Fruit fly (Drosophila melanogaster) whole organism, prepupa: ENCODE data around the gene CG32213.

ENCODE experiments used
- Blimp-1 ChIP-seq: fragments of 200-800 bp; sonication (Bioruptor generic); optimal IDR thresholded peaks from 3 replicates; lab custom pipeline; 2017; ENCODE audit warnings: missing biosample characterization, missing genetic modification characterization, mild to moderate bottlenecking, moderate library complexity, missing genetic modification reagents
- CG10669 ChIP-seq: fragments of 200-800 bp; sonication (Bioruptor generic); optimal IDR thresholded peaks from 3 replicates; lab custom pipeline; 2018; ENCODE audit warnings: missing biosample characterization, mild to moderate bottlenecking, missing genetic modification characterization, moderate library complexity
- CG11294 ChIP-seq: fragments of 200-800 bp; sonication (Bioruptor generic); IDR thresholded peaks from 2 replicates; pipeline ENCODE4 v1.3.6; 2022; ENCODE audit warnings: missing biosample characterization, missing genetic modification characterization
- CG11902 ChIP-seq: fragments of 200-800 bp; sonication (Bioruptor generic); optimal IDR thresholded peaks from 3 replicates; lab custom pipeline; 2016; ENCODE audit warnings: missing biosample characterization, missing genetic modification characterization
- CG15336 ChIP-seq: fragments of 200-800 bp; sonication (Bioruptor generic); IDR thresholded peaks from 2 replicates; pipeline ENCODE4 v1.3.6; 2022; ENCODE audit warnings: missing biosample characterization, missing genetic modification characterization
- CG1621 ChIP-seq: fragments of 200-800 bp; sonication (Bioruptor generic); optimal IDR thresholded peaks from 3 replicates; lab custom pipeline; 2018; ENCODE audit warnings: missing biosample characterization, mild to moderate bottlenecking, missing genetic modification characterization
- CG31627 ChIP-seq: fragments of 200-800 bp; sonication (Bioruptor generic); optimal IDR thresholded peaks from 3 replicates; lab custom pipeline; 2016; ENCODE audit warnings: missing biosample characterization, missing genetic modification characterization
- CG32006 ChIP-seq: fragments of 200-800 bp; sonication (Bioruptor generic); optimal IDR thresholded peaks from 3 replicates; lab custom pipeline; 2017; ENCODE audit warnings: missing biosample characterization, mild to moderate bottlenecking, missing genetic modification characterization
- CG34406 ChIP-seq: fragments of 200-800 bp; sonication (Bioruptor generic); optimal IDR thresholded peaks from 3 replicates; lab custom pipeline; 2016; ENCODE audit warnings: missing biosample characterization, missing genetic modification characterization
- CG3919 ChIP-seq: fragments of 200-800 bp; sonication (Bioruptor generic); optimal IDR thresholded peaks from 3 replicates; lab custom pipeline; 2016; ENCODE audit warnings: missing biosample characterization, missing genetic modification characterization
- CG4318 ChIP-seq: fragments of 200-800 bp; sonication (Bioruptor generic); optimal IDR thresholded peaks from 3 replicates; lab custom pipeline; 2017; ENCODE audit warnings: missing biosample characterization, mild to moderate bottlenecking, missing genetic modification characterization
- CG6163 ChIP-seq: fragments of 200-800 bp; sonication (Bioruptor generic); IDR thresholded peaks from 3 replicates; pipeline ENCODE4 v1.3.6; 2022; ENCODE audit warnings: missing biosample characterization, missing genetic modification characterization
- CG6276 ChIP-seq: fragments of 200-800 bp; sonication (Bioruptor generic); optimal IDR thresholded peaks from 2 replicates; lab custom pipeline; 2017; ENCODE audit warnings: missing biosample characterization, mild to moderate bottlenecking, missing genetic modification characterization
- CG6792 ChIP-seq: fragments of 200-800 bp; sonication (Bioruptor generic); optimal IDR thresholded peaks from 3 replicates; lab custom pipeline; 2016; ENCODE audit warnings: missing biosample characterization, missing genetic modification characterization
- CG6854 ChIP-seq: fragments of 200-800 bp; sonication (Bioruptor generic); optimal IDR thresholded peaks from 2 replicates; lab custom pipeline; 2017; ENCODE audit warnings: missing biosample characterization, mild to moderate bottlenecking, missing genetic modification characterization
- CG7368 ChIP-seq: fragments of 200-800 bp; sonication (Bioruptor generic); optimal IDR thresholded peaks from 3 replicates; lab custom pipeline; 2016; ENCODE audit warnings: missing biosample characterization, missing genetic modification characterization
- CG8119 ChIP-seq: fragments of 200-800 bp; sonication (Bioruptor generic); IDR thresholded peaks from 3 replicates; pipeline ENCODE4 v1.3.6; 2022; ENCODE audit warnings: missing biosample characterization, missing genetic modification characterization
- CG8319 ChIP-seq: fragments of 200-800 bp; sonication (Bioruptor generic); optimal IDR thresholded peaks from 3 replicates; lab custom pipeline; 2016; ENCODE audit warnings: missing biosample characterization, missing genetic modification characterization
- CG8632 ChIP-seq: fragments of 200-800 bp; sonication (Bioruptor generic); optimal IDR thresholded peaks from 3 replicates; lab custom pipeline; 2016; ENCODE audit warnings: missing biosample characterization, missing genetic modification characterization
- Eip78C ChIP-seq: fragments of 200-800 bp; sonication (Bioruptor generic); peaks from one replicate; lab custom pipeline; 2016; ENCODE audit warnings: missing biosample characterization, missing genetic modification characterization
- Eip93F ChIP-seq: fragments of 200-800 bp; sonication (Bioruptor generic); optimal IDR thresholded peaks from 2 replicates; lab custom pipeline; 2016; ENCODE audit warnings: missing biosample characterization, mild to moderate bottlenecking, missing genetic modification characterization
- Ets21C ChIP-seq: fragments of 200-800 bp; sonication (Bioruptor generic); optimal IDR thresholded peaks from 3 replicates; lab custom pipeline; 2016; ENCODE audit warnings: missing biosample characterization, missing genetic modification characterization
- Gug ChIP-seq: fragments of 200-800 bp; sonication (Bioruptor generic); IDR thresholded peaks from 2 replicates; pipeline ENCODE4 v1.3.6; 2022; ENCODE audit warnings: missing biosample characterization, missing genetic modification characterization
- Hr39 ChIP-seq: fragments of 200-800 bp; sonication (Bioruptor generic); optimal IDR thresholded peaks from 2 replicates; lab custom pipeline; 2016; ENCODE audit warnings: missing biosample characterization, missing genetic modification characterization
- Hr4 ChIP-seq: fragments of 200-800 bp; sonication (Bioruptor generic); optimal IDR thresholded peaks from 3 replicates; lab custom pipeline; 2016; ENCODE audit warnings: missing biosample characterization, missing genetic modification characterization
- Lpt ChIP-seq: fragments of 200-800 bp; sonication (Bioruptor generic); optimal IDR thresholded peaks from 3 replicates; lab custom pipeline; 2016; ENCODE audit warnings: missing biosample characterization, missing genetic modification characterization
- Met ChIP-seq: fragments of 200-800 bp; sonication (Bioruptor generic); optimal IDR thresholded peaks from 3 replicates; lab custom pipeline; 2016; ENCODE audit warnings: missing biosample characterization, missing genetic modification characterization
- Sox102F ChIP-seq: fragments of 200-800 bp; sonication (Bioruptor generic); optimal IDR thresholded peaks from 2 replicates; lab custom pipeline; 2016; ENCODE audit warnings: missing biosample characterization, mild to moderate bottlenecking, missing genetic modification characterization
- Sox14 ChIP-seq: fragments of 200-800 bp; sonication (Bioruptor generic); optimal IDR thresholded peaks from 3 replicates; lab custom pipeline; 2016; ENCODE audit warnings: missing biosample characterization, missing genetic modification characterization
- Sox15 ChIP-seq: fragments of 200-800 bp; sonication (Bioruptor generic); optimal IDR thresholded peaks from 3 replicates; lab custom pipeline; 2016; ENCODE audit warnings: missing biosample characterization, missing genetic modification characterization
- achi ChIP-seq: fragments of 200-800 bp; sonication (Bioruptor generic); optimal IDR thresholded peaks from 3 replicates; lab custom pipeline; 2016; ENCODE audit warnings: missing biosample characterization, missing genetic modification characterization
- acj6 ChIP-seq: fragments of 200-800 bp; sonication (Bioruptor generic); optimal IDR thresholded peaks from 3 replicates; lab custom pipeline; 2016; ENCODE audit warnings: missing biosample characterization, missing genetic modification characterization
- eg ChIP-seq: fragments of 200-800 bp; sonication (Bioruptor generic); IDR thresholded peaks from 3 replicates; pipeline ENCODE4 v1.3.6; 2022; ENCODE audit warnings: missing biosample characterization, missing genetic modification characterization
- fd59A ChIP-seq: fragments of 200-800 bp; sonication (Bioruptor generic); optimal IDR thresholded peaks from 2 replicates; lab custom pipeline; 2017; ENCODE audit warnings: missing biosample characterization, mild to moderate bottlenecking, missing genetic modification characterization, missing genetic modification reagents
- lz ChIP-seq: fragments of 200-800 bp; sonication (Bioruptor generic); optimal IDR thresholded peaks from 3 replicates; lab custom pipeline; 2016; ENCODE audit warnings: missing biosample characterization, missing genetic modification characterization
- net ChIP-seq: fragments of 200-800 bp; sonication (Bioruptor generic); optimal IDR thresholded peaks from 3 replicates; lab custom pipeline; 2016; ENCODE audit warnings: missing biosample characterization, missing genetic modification characterization
- pdm3 ChIP-seq: fragments of 200-800 bp; sonication (Bioruptor generic); optimal IDR thresholded peaks from 3 replicates; lab custom pipeline; 2016; ENCODE audit warnings: missing biosample characterization, missing genetic modification characterization
- ss ChIP-seq, 2 experiments: fragments of 200-800 bp; sonication (Bioruptor generic); optimal IDR thresholded peaks; 2 replicates in 1 of 2; 3 replicates in 1 of 2; lab custom pipeline; 2017 to 2018; ENCODE audit warnings: mild to moderate bottlenecking in 2 of 2, missing biosample characterization in 2 of 2, missing genetic modification characterization in 2 of 2, moderate library complexity in 1 of 2
- svp ChIP-seq: fragments of 200-800 bp; sonication (Bioruptor generic); peaks from one replicate; lab custom pipeline; 2016; ENCODE audit warnings: missing biosample characterization, missing genetic modification characterization

The CG32213 gene

DNA sequence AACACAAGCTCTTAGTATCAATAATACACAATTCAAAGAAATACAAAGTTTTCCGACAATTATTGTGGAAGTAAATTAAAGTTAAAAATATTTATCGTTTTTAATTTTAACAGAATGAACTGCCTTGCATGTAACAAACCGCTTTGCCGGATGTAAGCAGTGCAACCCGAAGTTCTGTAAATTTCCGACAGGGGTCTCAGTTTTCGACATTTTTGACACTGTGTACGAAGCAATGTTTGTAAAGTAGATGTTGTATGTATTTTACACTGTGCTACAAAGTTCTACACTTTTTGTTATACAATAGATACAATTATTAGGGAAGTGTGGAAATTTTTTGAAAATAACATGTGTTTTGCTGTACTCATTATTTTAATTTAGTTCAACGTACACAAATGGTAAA is 40.9 kb downstream of the CG32213 start (continued):
- peak; percentile 85 for TF ChIP-seq CG6163
- peak; percentile 29 for TF ChIP-seq net (GFP tag; lab: Kevin White, UChicago)
- peak; percentile 36 for TF ChIP-seq Met (GFP tag; lab: Kevin White, UChicago)
- TF ChIP-seq CG11902 (GFP tag; lab: Kevin White, UChicago): peak; percentile 63
- TF ChIP-seq Ets21C (GFP tag; lab: Kevin White, UChicago): peak; percentile 27
- TF ChIP-seq CG32006 (GFP tag; lab: Kevin White, UChicago): no peak
- TF ChIP-seq Blimp-1: no peak

DNA sequence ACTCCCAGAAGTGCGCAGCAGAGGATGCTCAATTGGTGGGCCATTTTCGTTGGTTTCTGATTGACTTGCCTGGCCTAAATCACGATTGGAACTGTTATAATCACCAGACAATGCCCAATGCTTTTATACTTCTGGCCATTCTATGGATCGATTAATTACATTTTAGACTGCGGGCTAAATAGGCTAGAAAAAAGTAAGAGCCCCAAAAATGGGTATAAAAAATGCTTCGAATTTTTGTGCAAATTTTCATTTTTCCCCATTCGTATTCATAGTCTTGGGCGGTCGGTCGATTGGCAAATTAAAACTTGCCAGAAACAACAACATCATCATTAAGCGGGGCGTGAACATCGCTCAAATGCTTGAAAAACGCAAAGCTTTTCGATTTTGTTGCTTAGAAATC is 42.6 kb downstream of the CG32213 start, which contains the start of gene Cpr76Ba:
Gene Cpr76Ba, minus strand, starts transcription at position 101 of the 400 bp plus-strand sequence.
- TF ChIP-seq Sox15 (GFP tag; lab: Kevin White, UChicago) (no peak), CG4318 (GFP tag; lab: Kevin White, UChicago) (no peak), achi (GFP tag; lab: Kevin White, UChicago) (no peak), CG7368 (GFP tag; lab: Kevin White, UChicago) (no peak), Eip93F (GFP tag; lab: Kevin White, UChicago) (no peak), CG8632 (no peak), acj6 (GFP tag; lab: Kevin White, UChicago) (no peak), Sox14 (GFP tag; lab: Kevin White, UChicago) (no peak), CG6854 (no peak)
- TF ChIP-seq, all 60 proteins: peak for 0

DNA sequence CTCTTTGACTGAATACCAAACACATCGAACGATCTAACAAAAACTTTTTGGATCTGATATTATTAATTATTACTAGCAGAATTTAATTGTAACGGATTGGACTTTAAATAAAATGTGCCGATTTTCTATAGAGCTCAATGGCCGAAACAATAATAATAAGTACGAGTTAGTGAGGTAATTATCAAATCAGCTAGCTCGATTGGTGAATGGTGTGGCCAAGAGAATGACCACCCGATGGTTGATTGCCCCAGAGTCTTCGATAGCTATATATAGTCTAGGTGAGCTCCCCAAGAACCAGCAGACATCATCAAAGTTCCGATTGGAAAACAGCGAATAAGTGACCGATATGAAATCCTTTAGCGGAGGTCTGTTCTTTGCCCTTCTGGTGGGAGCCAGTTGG is 43.7 kb downstream of the CG32213 start, which contains the start of gene Cpr76Bb:
Gene Cpr76Bb, plus strand, starts transcription at position 301 of the 400 bp plus-strand sequence.
- no peak for TF ChIP-seq CG8319 (GFP tag; lab: Kevin White, UChicago)
- TF ChIP-seq Hr39 (GFP tag; lab: Kevin White, UChicago): no peak
- no peak for TF ChIP-seq Sox102F (GFP tag; lab: Kevin White, UChicago)
- TF ChIP-seq achi (GFP tag; lab: Kevin White, UChicago): no peak
- TF ChIP-seq, all 60 proteins: peak for 0

DNA sequence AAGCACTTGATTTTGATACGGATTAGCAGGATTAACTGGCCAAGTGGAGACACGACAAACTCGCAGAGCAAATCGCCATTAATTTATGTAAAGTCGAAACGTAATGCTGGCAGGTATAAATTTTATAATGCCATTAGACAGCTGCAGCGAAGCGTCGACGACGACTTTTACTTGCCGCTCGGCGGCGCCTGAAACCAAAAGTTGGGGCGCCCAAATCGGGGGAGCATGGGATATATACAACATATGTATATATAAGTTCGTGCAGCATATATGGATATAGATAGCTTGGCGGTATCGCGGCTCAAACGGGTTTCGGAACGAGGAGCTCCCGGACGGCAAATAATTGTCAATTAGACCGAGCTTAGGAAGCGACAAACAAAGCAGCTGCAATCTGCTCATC is 45.0 kb downstream of the CG32213 start, which contains the start of gene Cpr76Bc:
Gene Cpr76Bc, plus strand, starts transcription at position 301 of the 400 bp plus-strand sequence.
- TF ChIP-seq pdm3 (GFP tag; lab: Kevin White, UChicago) (no peak), CG31627 (no peak), CG32006 (GFP tag; lab: Kevin White, UChicago) (no peak), Lpt (GFP tag; lab: Kevin White, UChicago) (peak; percentile 4), CG15336 (GFP tag; lab: Robert Waterston, UW) (peak; percentile 36; the same call in 1 of the 2 replicates), Eip78C (GFP tag; lab: Kevin White, UChicago) (peak; percentile 18), lz (GFP tag; lab: Kevin White, UChicago) (no peak)

DNA sequence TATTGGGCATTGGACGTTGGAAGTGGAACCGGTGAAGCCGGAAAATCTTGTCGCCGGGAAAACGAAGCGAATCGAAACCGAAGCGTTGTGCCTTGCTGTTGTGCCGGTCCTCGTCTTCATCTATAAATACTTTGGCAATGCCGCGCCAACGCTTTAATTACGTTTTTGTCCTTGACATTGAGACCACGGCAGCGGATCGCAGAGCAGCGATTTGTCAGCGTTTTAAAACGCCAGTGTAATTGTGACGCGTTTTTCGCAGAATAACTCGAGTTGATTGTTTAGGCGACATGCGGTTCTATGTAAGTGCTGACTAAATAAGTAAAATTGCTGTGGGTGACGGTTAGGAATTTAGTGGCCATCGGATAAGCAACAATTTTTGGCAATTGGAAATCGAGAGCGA is 45.5 kb downstream of the CG32213 start:
- TF ChIP-seq eg (GFP tag; lab: Robert Waterston, UW): 0 out of 3 replicates have a peak, but pooled peaks have one; percentile 29
- TF ChIP-seq Lpt (GFP tag; lab: Kevin White, UChicago): no peak

DNA sequence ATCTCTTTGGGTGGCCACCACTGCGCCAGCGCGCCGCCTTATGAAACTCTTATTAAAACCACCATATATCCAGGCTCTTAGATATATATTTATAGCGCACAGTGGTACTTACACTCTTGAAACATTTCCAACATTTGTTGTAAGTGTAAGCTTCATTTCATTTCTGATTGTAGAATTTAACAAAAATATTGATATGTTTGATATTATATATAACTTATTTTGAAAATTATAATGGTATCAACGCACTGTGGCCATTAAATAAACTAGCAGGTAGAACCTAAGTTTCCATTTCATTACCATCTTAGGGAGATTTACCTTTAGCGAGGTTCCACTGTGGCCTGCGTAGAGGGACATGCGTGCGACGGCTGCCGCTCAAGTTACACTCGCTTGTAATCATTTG is 49.1 kb downstream of the CG32213 start:
- TF ChIP-seq fd59A (no peak), CG32006 (GFP tag; lab: Kevin White, UChicago) (peak; percentile 14), ss (GFP tag; optimal IDR thresholded peaks at IDR 0.05; lab: Kevin White, UChicago) (no peak), acj6 (GFP tag; lab: Kevin White, UChicago) (no peak), Sox15 (GFP tag; lab: Kevin White, UChicago) (no peak), Eip93F (GFP tag; lab: Kevin White, UChicago) (no peak), eg (GFP tag; lab: Robert Waterston, UW) (peak; percentile 41; the same call in 1 of the 3 replicates), CG8119 (GFP tag; lab: Robert Waterston, UW) (peak; percentile 67), Hr4 (no peak), CG6792 (no peak), CG15336 (GFP tag; lab: Robert Waterston, UW) (peak; percentile 62), CG11902 (GFP tag; lab: Kevin White, UChicago) (no peak), Gug (no peak), CG3919 (GFP tag; lab: Kevin White, UChicago) (no peak), pdm3 (GFP tag; lab: Kevin White, UChicago) (no peak), CG1621 (tag; lab: Kevin White, UChicago) (no peak), svp (GFP tag; lab: Kevin White, UChicago) (peak; percentile 28), CG6276 (GFP tag; lab: Kevin White, UChicago) (peak; percentile 37), CG7368 (GFP tag; lab: Kevin White, UChicago) (no peak), CG8632 (no peak), Lpt (GFP tag; lab: Kevin White, UChicago) (no peak), CG10669 (no peak), CG34406 (GFP tag; lab: Kevin White, UChicago) (no peak), CG11294 (GFP tag; lab: Robert Waterston, UW) (peak; percentile 29; the same call in 1 of the 2 replicates)
